Fruit fly (Drosophila melanogaster) whole organism, wandering third instar larva: ENCODE measurements around the gene CG1572.

Experiments
- Abd-B ChIP-seq: fragments of >200 bp; optimal IDR thresholded peaks from 2 replicates; lab custom pipeline; 2017; ENCODE audit warnings: missing biosample characterization, missing genetic modification characterization
- CG32264 ChIP-seq: fragments of 200-800 bp; sonication (Bioruptor generic); optimal IDR thresholded peaks from 2 replicates; lab custom pipeline; 2016; ENCODE audit warnings: missing biosample characterization, missing genetic modification characterization
- CG9705 ChIP-seq: fragments of 200-800 bp; sonication (Bioruptor generic); optimal IDR thresholded peaks from 2 replicates; lab custom pipeline; 2018; ENCODE audit warnings: missing biosample characterization, mild to moderate bottlenecking, missing genetic modification characterization
- CrebA ChIP-seq: fragments of 200-800 bp; sonication (Bioruptor generic); optimal IDR thresholded peaks from 2 replicates; lab custom pipeline; 2016; ENCODE audit warnings: missing biosample characterization, mild to moderate bottlenecking, missing genetic modification characterization, borderline replicate concordance
- Dfd ChIP-seq: fragments of >200 bp; optimal IDR thresholded peaks from 2 replicates; lab custom pipeline; 2017; ENCODE audit warnings: missing biosample characterization, missing genetic modification characterization
- Dif ChIP-seq: fragments of 200-275, 200-300 bp; sonication (Bioruptor generic); optimal IDR thresholded peaks from 2 replicates; lab custom pipeline; 2018; ENCODE audit warnings: missing biosample characterization, missing genetic modification characterization; ENCODE audit not compliant: partially characterized antibody
- GATAd ChIP-seq: sonication (Bioruptor generic); optimal IDR thresholded peaks from 2 replicates; lab custom pipeline; 2016; ENCODE audit warnings: missing biosample characterization, missing genetic modification characterization
- HLH106 ChIP-seq: fragments of 200-800 bp; optimal IDR thresholded peaks from 3 replicates; lab custom pipeline; 2019; ENCODE audit warnings: missing biosample characterization, mild to moderate bottlenecking, missing genetic modification characterization, moderate library complexity
- Hnf4 ChIP-seq: fragments of 200-800 bp; sonication (Bioruptor generic); optimal IDR thresholded peaks from 2 replicates; lab custom pipeline; 2016; ENCODE audit warnings: missing biosample characterization, mild to moderate bottlenecking, missing genetic modification characterization
- Hr78 ChIP-seq: fragments of >200 bp; optimal IDR thresholded peaks from 2 replicates; lab custom pipeline; 2017; ENCODE audit warnings: missing biosample characterization, missing genetic modification characterization
- Hr83 ChIP-seq: fragments of 200-300 bp; sonication (Bioruptor generic); optimal IDR thresholded peaks from 2 replicates; lab custom pipeline; 2016; ENCODE audit warnings: missing biosample characterization, mild to moderate bottlenecking, missing genetic modification characterization, moderate library complexity; ENCODE audit not compliant: poor library complexity, severe bottlenecking
- Jra ChIP-seq: sonication (Bioruptor generic); optimal IDR thresholded peaks from 2 replicates; lab custom pipeline; 2016; ENCODE audit warnings: missing biosample characterization, missing genetic modification characterization
- Mio ChIP-seq: sonication (Bioruptor generic); optimal IDR thresholded peaks from 2 replicates; lab custom pipeline; 2016; ENCODE audit warnings: missing biosample characterization, missing genetic modification characterization
- Myc ChIP-seq: fragments of >200 bp; optimal IDR thresholded peaks from 2 replicates; lab custom pipeline; 2017
- N ChIP-seq: fragments of >200 bp; optimal IDR thresholded peaks from 2 replicates; lab custom pipeline; 2018; ENCODE audit warnings: missing biosample characterization, missing external identifiers, missing genetic modification characterization
- OdsH ChIP-seq: fragments of 200-800 bp; sonication (Bioruptor generic); optimal IDR thresholded peaks from 2 replicates; lab custom pipeline; 2016; ENCODE audit warnings: missing biosample characterization, mild to moderate bottlenecking, missing genetic modification characterization
- Rel ChIP-seq, 2 experiments: fragments of 200-800 bp; sonication (Bioruptor generic) in 1 of 2; optimal IDR thresholded peaks; 2 replicates in 1 of 2; 3 replicates in 1 of 2; lab custom pipeline; 2016 to 2019; ENCODE audit warnings: mild to moderate bottlenecking in 2 of 2, missing biosample characterization in 2 of 2, missing genetic modification characterization in 2 of 2, moderate library complexity in 1 of 2
- Sp1 ChIP-seq: fragments of 200-800 bp; sonication (Bioruptor generic); optimal IDR thresholded peaks from 3 replicates; lab custom pipeline; 2019; ENCODE audit warnings: missing biosample characterization, mild to moderate bottlenecking, missing genetic modification characterization, moderate library complexity
- Vsx2 ChIP-seq: fragments of 200-300, 225-300 bp; sonication (Bioruptor generic); optimal IDR thresholded peaks from 2 replicates; lab custom pipeline; 2018; ENCODE audit warnings: missing biosample characterization, missing genetic modification characterization; ENCODE audit not compliant: partially characterized antibody
- br ChIP-seq: fragments of 200-800 bp; sonication (Bioruptor generic); optimal IDR thresholded peaks from 2 replicates; lab custom pipeline; 2016; ENCODE audit warnings: missing biosample characterization, missing genetic modification characterization
- brk ChIP-seq: fragments of 200-800 bp; sonication (Bioruptor generic); optimal IDR thresholded peaks from 2 replicates; lab custom pipeline; 2016; ENCODE audit warnings: missing biosample characterization, mild to moderate bottlenecking, missing genetic modification characterization
- dl ChIP-seq, 2 experiments: fragments of 175-275, 200-275 bp in 1 of 2; fragments of 200-275 bp in 1 of 2; sonication (Bioruptor generic); optimal IDR thresholded peaks; lab custom pipeline; 2018; ENCODE audit warnings: mild to moderate bottlenecking in 2 of 2, missing biosample characterization in 2 of 2, missing genetic modification characterization in 2 of 2, moderate library complexity in 2 of 2; ENCODE audit not compliant: partially characterized antibody in 2 of 2, insufficient read depth in 1 of 2
- dmrt93B ChIP-seq: fragments of 200-800 bp; sonication (Bioruptor generic); optimal IDR thresholded peaks from 2 replicates; lab custom pipeline; 2018; ENCODE audit warnings: missing biosample characterization, mild to moderate bottlenecking, missing genetic modification characterization
- dsf ChIP-seq: sonication (Bioruptor generic); optimal IDR thresholded peaks from 2 replicates; lab custom pipeline; 2016; ENCODE audit warnings: missing biosample characterization, missing genetic modification characterization, borderline replicate concordance
- foxo ChIP-seq, 2 experiments: fragments of 200-800 bp; sonication (Bioruptor generic); optimal IDR thresholded peaks; 2 replicates in 1 of 2; 3 replicates in 1 of 2; lab custom pipeline; 2016 to 2017; ENCODE audit warnings: missing biosample characterization in 2 of 2, missing genetic modification characterization in 2 of 2
- fru ChIP-seq: fragments of 200-800 bp; sonication (Bioruptor generic); optimal IDR thresholded peaks from 3 replicates; lab custom pipeline; 2016; ENCODE audit warnings: missing biosample characterization, mild to moderate bottlenecking, missing genetic modification characterization
- h ChIP-seq: fragments of 200-800 bp; sonication (Bioruptor generic); optimal IDR thresholded peaks from 3 replicates; lab custom pipeline; 2016; ENCODE audit warnings: missing biosample characterization, mild to moderate bottlenecking, missing genetic modification characterization
- jim ChIP-seq: fragments of 175-275, 200-325 bp; sonication (Bioruptor generic); optimal IDR thresholded peaks from 2 replicates; lab custom pipeline; 2016; ENCODE audit warnings: missing biosample characterization, mild to moderate bottlenecking, missing genetic modification characterization
- lola ChIP-seq: fragments of >200 bp; optimal IDR thresholded peaks from 2 replicates; lab custom pipeline; 2017; ENCODE audit warnings: missing biosample characterization, missing genetic modification characterization
- pan ChIP-seq: fragments of >200 bp; optimal IDR thresholded peaks from 2 replicates; lab custom pipeline; 2017
- psq ChIP-seq: fragments of 200-800 bp; sonication (Bioruptor generic); optimal IDR thresholded peaks from 3 replicates; lab custom pipeline; 2017; ENCODE audit warnings: missing biosample characterization, mild to moderate bottlenecking, missing genetic modification characterization, moderate library complexity
- rgr ChIP-seq: fragments of 200-800 bp; sonication (Bioruptor generic); optimal IDR thresholded peaks from 3 replicates; lab custom pipeline; 2016; ENCODE audit warnings: missing biosample characterization, mild to moderate bottlenecking, missing genetic modification characterization
- sage ChIP-seq: fragments of 200-800 bp; sonication (Bioruptor generic); optimal IDR thresholded peaks from 2 replicates; lab custom pipeline; 2016; ENCODE audit warnings: missing biosample characterization, mild to moderate bottlenecking, missing genetic modification characterization
- sv ChIP-seq: fragments of 200-800 bp; sonication (Bioruptor generic); optimal IDR thresholded peaks from 3 replicates; lab custom pipeline; 2016; ENCODE audit warnings: missing biosample characterization, missing genetic modification characterization
- tai ChIP-seq: sonication (Bioruptor generic); optimal IDR thresholded peaks from 2 replicates; lab custom pipeline; 2016; ENCODE audit warnings: missing biosample characterization, missing genetic modification characterization
- woc ChIP-seq: sonication (Bioruptor generic); optimal IDR thresholded peaks from 2 replicates; lab custom pipeline; 2016; ENCODE audit warnings: missing biosample characterization, mild to moderate bottlenecking, missing genetic modification characterization

The CG1572 gene

dm6 chrX:11558389-11558908 is at the start of gene CG1572:
TSS of gene CG1572 (minus strand) at chrX:11558654.
- TF ChIP-seq rgr (GFP tag; lab: Kevin White, UChicago): peak; percentile 48
- TF ChIP-seq pan (lab: Kevin White, UChicago): peak; percentile 55
- no peak for TF ChIP-seq jim (GFP tag; lab: Kevin White, UChicago)
- no peak for TF ChIP-seq GATAd (GFP tag; lab: Kevin White, UChicago)
- peak in 1 of 2 experiments; percentile 31 for TF ChIP-seq foxo (GFP tag; optimal IDR thresholded peaks at IDR 0.05; lab: Kevin White, UChicago)
- TF ChIP-seq sage: no peak
- peak; percentile 49 for TF ChIP-seq h (GFP tag; lab: Kevin White, UChicago)
- peak; percentile 19 for TF ChIP-seq Hnf4 (GFP tag; lab: Kevin White, UChicago)
- TF ChIP-seq Myc (lab: Kevin White, UChicago): no peak
- peak; percentile 25 for TF ChIP-seq fru (GFP tag; lab: Kevin White, UChicago)
- no peak for TF ChIP-seq Rel (GFP tag; optimal IDR thresholded peaks at IDR 0.05; lab: Kevin White, UChicago)
- peak; percentile 37 for TF ChIP-seq Rel (tag; optimal IDR thresholded peaks at IDR 0.05; lab: Kevin White, UChicago)
- TF ChIP-seq brk: no peak
- peak; percentile 10 for TF ChIP-seq br
- peak; percentile 57 for TF ChIP-seq woc (GFP tag; lab: Kevin White, UChicago)
- TF ChIP-seq psq (GFP tag; lab: Kevin White, UChicago): peak; percentile 11
- peak; percentile 8 for TF ChIP-seq Hr83 (GFP tag; lab: Kevin White, UChicago)

- TF ChIP-seq Dfd (GFP tag; lab: Kevin White, UChicago) (no peak), Mio (no peak), lola (no peak), Abd-B (no peak), N (no peak), CrebA (no peak), CG32264 (GFP tag; lab: Kevin White, UChicago) (no peak), dsf (GFP tag; lab: Kevin White, UChicago) (no peak), dl (GFP tag; optimal IDR thresholded peaks at IDR 0.05; lab: Kevin White, UChicago; ENCODE audit: insufficient read depth in 1 of 2, partially characterized antibody in 2 of 2) (no peak), CG9705 (no peak), foxo (GFP tag; optimal IDR thresholded peaks at IDR 0.05; lab: Kevin White, UChicago) (no peak), OdsH (no peak), Hnf4 (GFP tag; lab: Kevin White, UChicago) (no peak), brk (no peak), woc (GFP tag; lab: Kevin White, UChicago) (no peak), Rel (GFP tag; optimal IDR thresholded peaks at IDR 0.05; lab: Kevin White, UChicago) (no peak), Rel (tag; optimal IDR thresholded peaks at IDR 0.05; lab: Kevin White, UChicago) (no peak), HLH106 (no peak), jim (GFP tag; lab: Kevin White, UChicago) (no peak)
These were observed 45.6 kb upstream of the CG1572 start, which contains the start of gene CG2533 for dm6 chrX:11604094-11604493. TSS of gene CG2533 (minus strand) at chrX:11604194.

- TF ChIP-seq Rel (GFP tag; optimal IDR thresholded peaks at IDR 0.05; lab: Kevin White, UChicago) (no peak), Rel (tag; optimal IDR thresholded peaks at IDR 0.05; lab: Kevin White, UChicago) (peak; percentile 55), sage (no peak), Hr83 (GFP tag; lab: Kevin White, UChicago) (peak; percentile 46)
These were observed 43.0 kb upstream of the CG1572 start for dm6 chrX:11601408-11601807.

dm6 chrX:11600795-11601358 is 42.4 kb upstream of the CG1572 start:
- TF ChIP-seq Dif (no peak), brk (no peak), dl (GFP tag; optimal IDR thresholded peaks at IDR 0.05; lab: Kevin White, UChicago; ENCODE audit: insufficient read depth in 1 of 2, partially characterized antibody in 2 of 2) (no peak), jim (GFP tag; lab: Kevin White, UChicago) (no peak), br (peak; percentile 62), N (no peak), sv (GFP tag; lab: Kevin White, UChicago) (no peak), psq (GFP tag; lab: Kevin White, UChicago) (peak; percentile 32), rgr (GFP tag; lab: Kevin White, UChicago) (peak; percentile 41), Mio (no peak), HLH106 (peak; percentile 36), CrebA (no peak), dsf (GFP tag; lab: Kevin White, UChicago) (no peak), woc (GFP tag; lab: Kevin White, UChicago) (peak; percentile 59), dmrt93B (GFP tag; lab: Kevin White, UChicago) (no peak), sage (peak; percentile 47), fru (GFP tag; lab: Kevin White, UChicago) (no peak), GATAd (GFP tag; lab: Kevin White, UChicago) (no peak), tai (GFP tag; lab: Kevin White, UChicago) (no peak), h (GFP tag; lab: Kevin White, UChicago) (peak; percentile 55), Vsx2 (GFP tag; lab: Kevin White, UChicago) (no peak), foxo (GFP tag; optimal IDR thresholded peaks at IDR 0.05; lab: Kevin White, UChicago) (peak in 1 of 2 experiments; percentile 26), Hr83 (GFP tag; lab: Kevin White, UChicago) (no peak), Rel (GFP tag; optimal IDR thresholded peaks at IDR 0.05; lab: Kevin White, UChicago) (no peak), Rel (tag; optimal IDR thresholded peaks at IDR 0.05; lab: Kevin White, UChicago) (peak; percentile 65), OdsH (no peak), Dfd (GFP tag; lab: Kevin White, UChicago) (no peak), Hr78 (no peak), CG32264 (GFP tag; lab: Kevin White, UChicago) (no peak), Myc (lab: Kevin White, UChicago) (no peak), Jra (peak; percentile 74), pan (lab: Kevin White, UChicago) (no peak), Sp1 (GFP tag; lab: Kevin White, UChicago) (peak; percentile 38), Hnf4 (GFP tag; lab: Kevin White, UChicago) (peak; percentile 31)
